Worm (Caenorhabditis elegans) whole organism, mixed stage, embryonic: ENCODE measurements around the gene str-10.

Experiments used
- elt-3 ChIP-seq: fragments of 150-350 bp; optimal IDR thresholded peaks from 2 replicates; lab custom pipeline; 2014; ENCODE audit warnings: missing biosample characterization, missing genetic modification characterization
- lin-13 ChIP-seq: fragments of 150-350 bp; optimal IDR thresholded peaks from 2 replicates; lab custom pipeline; 2014; ENCODE audit warnings: missing biosample characterization, missing genetic modification characterization
- lsy-2 ChIP-seq: fragments of 150-350 bp; optimal IDR thresholded peaks from 2 replicates; lab custom pipeline; 2014; ENCODE audit warnings: missing biosample characterization, missing genetic modification characterization
- nhr-12 ChIP-seq: fragments of 150-350 bp; optimal IDR thresholded peaks from 2 replicates; lab custom pipeline; 2014; ENCODE audit warnings: missing biosample characterization, missing genetic modification characterization
- nhr-237 ChIP-seq: fragments of 150-350 bp; optimal IDR thresholded peaks from 2 replicates; lab custom pipeline; 2014; ENCODE audit warnings: missing biosample characterization, missing genetic modification characterization
- nhr-28 ChIP-seq: fragments of 150-350 bp; optimal IDR thresholded peaks from 2 replicates; lab custom pipeline; 2014; ENCODE audit warnings: missing biosample characterization, missing genetic modification characterization
- nhr-76 ChIP-seq: sonication (generic microtip); optimal IDR thresholded peaks from 2 replicates; lab custom pipeline; 2017; ENCODE audit warnings: missing biosample characterization, missing genetic modification characterization
- snpc-4 ChIP-seq: fragments of 150-350 bp; optimal IDR thresholded peaks from 2 replicates; lab custom pipeline; 2014; ENCODE audit warnings: missing biosample characterization, missing genetic modification characterization
- unc-39 ChIP-seq: fragments of 150-350 bp; optimal IDR thresholded peaks from 2 replicates; lab custom pipeline; 2014; ENCODE audit warnings: missing biosample characterization, missing genetic modification characterization
- zip-8 ChIP-seq: fragments of 150-350 bp; optimal IDR thresholded peaks from 2 replicates; lab custom pipeline; 2014; ENCODE audit warnings: missing biosample characterization, missing genetic modification characterization

DNA sequence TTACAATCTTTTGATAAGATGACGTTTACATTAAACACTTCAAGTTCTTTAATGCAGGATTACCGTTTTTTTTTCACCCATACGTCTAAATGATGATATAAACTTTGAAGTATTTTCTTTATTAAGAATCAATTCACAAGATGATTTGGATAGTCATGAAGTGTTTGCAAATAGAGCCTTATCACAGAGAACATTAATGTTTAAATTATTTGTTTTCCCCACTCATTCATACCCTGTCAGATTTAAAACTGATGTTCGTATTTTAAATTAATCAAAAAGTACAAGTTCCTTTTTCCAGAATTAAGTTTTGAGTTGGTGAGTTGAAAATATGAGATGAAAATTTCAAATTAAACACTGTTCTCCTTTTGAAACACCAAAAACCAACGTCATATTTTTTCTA, 8.2 kb downstream of the str-10 start, which contains the start of gene R03G8.3:
- no peak for TF ChIP-seq nhr-76 (tag; lab: Kevin White, UChicago)
- no peak for TF ChIP-seq snpc-4
- no peak for TF ChIP-seq lin-13 (tag; lab: Kevin White, UChicago)
- TF ChIP-seq unc-39 = no peak
- no peak for TF ChIP-seq elt-3 (tag; lab: Kevin White, UChicago)
- TF ChIP-seq nhr-28 (tag; lab: Kevin White, UChicago) = no peak
- TF ChIP-seq nhr-12 = no peak
- TF ChIP-seq nhr-237 = no peak
- TF ChIP-seq lsy-2 (tag; lab: Kevin White, UChicago) = no peak
- TF ChIP-seq zip-8 (tag; lab: Kevin White, UChicago) = no peak
